Fruit fly (Drosophila melanogaster): ENCODE results near the gene Abca3.

DNA sequence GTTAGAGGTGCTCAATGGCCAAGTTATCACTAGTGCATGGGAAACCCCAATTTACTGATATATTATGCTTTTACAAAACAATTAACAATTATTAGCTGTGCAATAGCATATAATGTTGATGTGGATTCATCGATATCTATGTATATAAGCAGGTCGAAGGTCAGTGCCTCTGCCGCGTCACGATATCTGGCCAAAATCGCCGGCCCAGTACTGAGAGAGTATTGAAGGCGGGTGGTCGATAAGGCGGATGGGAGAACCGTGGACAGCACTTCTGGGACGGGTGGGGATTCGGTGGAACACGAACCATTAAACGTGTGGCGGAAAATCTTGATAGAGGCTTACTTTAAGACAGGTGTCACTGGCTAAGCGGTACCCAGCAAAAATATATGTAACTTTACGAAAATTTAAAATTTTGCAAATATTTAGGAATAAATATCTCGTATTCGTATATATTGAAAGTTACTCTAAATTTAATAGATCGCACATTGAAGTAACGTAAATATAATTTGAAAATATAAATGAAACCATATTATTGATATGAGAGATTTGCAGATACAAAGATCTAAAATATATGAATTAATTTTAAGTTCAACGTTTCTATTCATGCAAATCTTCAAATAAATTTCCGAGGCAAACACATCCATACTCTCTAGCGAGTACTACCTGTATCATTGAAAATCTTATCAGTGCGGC is 16.0 kb upstream of the Abca3 start:
- TF ChIP-seq Ets96B (tag; optimal IDR thresholded peaks at IDR 0.05) = peak; percentile 28
- no peak for TF ChIP-seq CG6854 (GFP tag; optimal IDR thresholded peaks at IDR 0.05)
- TF ChIP-seq Gug (GFP tag; IDR thresholded peaks at IDR 0.05) = no peak
- no peak for TF ChIP-seq CG8319 (GFP tag; optimal IDR thresholded peaks at IDR 0.05)
- TF ChIP-seq Eip93F (GFP tag; optimal IDR thresholded peaks at IDR 0.05) = no peak
- no peak for TF ChIP-seq esn (GFP tag; optimal IDR thresholded peaks at IDR 0.05)
- TF ChIP-seq salr (GFP tag; optimal IDR thresholded peaks at IDR 0.05) = no peak

All from whole organism, prepupa.